Fruit fly (Drosophila melanogaster) whole organism, wandering third instar larva: Measurements from ENCODE around the gene Ir10a.

Experiments used
- CG32264 ChIP-seq: fragments of 200-800 bp; sonication (Bioruptor generic); optimal IDR thresholded peaks from 2 replicates; lab custom pipeline; 2016; ENCODE audit warnings: missing biosample characterization, missing genetic modification characterization
- CG9705 ChIP-seq: fragments of 200-800 bp; sonication (Bioruptor generic); optimal IDR thresholded peaks from 2 replicates; lab custom pipeline; 2018; ENCODE audit warnings: missing biosample characterization, mild to moderate bottlenecking, missing genetic modification characterization
- CrebA ChIP-seq: fragments of 200-800 bp; sonication (Bioruptor generic); optimal IDR thresholded peaks from 2 replicates; lab custom pipeline; 2016; ENCODE audit warnings: missing biosample characterization, mild to moderate bottlenecking, missing genetic modification characterization, borderline replicate concordance
- Dfd ChIP-seq: fragments of >200 bp; optimal IDR thresholded peaks from 2 replicates; lab custom pipeline; 2017; ENCODE audit warnings: missing biosample characterization, missing genetic modification characterization
- Dif ChIP-seq: fragments of 200-275, 200-300 bp; sonication (Bioruptor generic); optimal IDR thresholded peaks from 2 replicates; lab custom pipeline; 2018; ENCODE audit warnings: missing biosample characterization, missing genetic modification characterization; ENCODE audit not compliant: partially characterized antibody
- GATAd ChIP-seq: sonication (Bioruptor generic); optimal IDR thresholded peaks from 2 replicates; lab custom pipeline; 2016; ENCODE audit warnings: missing biosample characterization, missing genetic modification characterization
- HLH106 ChIP-seq: fragments of 200-800 bp; optimal IDR thresholded peaks from 3 replicates; lab custom pipeline; 2019; ENCODE audit warnings: missing biosample characterization, mild to moderate bottlenecking, missing genetic modification characterization, moderate library complexity
- Hr83 ChIP-seq: fragments of 200-300 bp; sonication (Bioruptor generic); optimal IDR thresholded peaks from 2 replicates; lab custom pipeline; 2016; ENCODE audit warnings: missing biosample characterization, mild to moderate bottlenecking, missing genetic modification characterization, moderate library complexity; ENCODE audit not compliant: poor library complexity, severe bottlenecking
- Jra ChIP-seq: sonication (Bioruptor generic); optimal IDR thresholded peaks from 2 replicates; lab custom pipeline; 2016; ENCODE audit warnings: missing biosample characterization, missing genetic modification characterization
- Mio ChIP-seq: sonication (Bioruptor generic); optimal IDR thresholded peaks from 2 replicates; lab custom pipeline; 2016; ENCODE audit warnings: missing biosample characterization, missing genetic modification characterization
- Myc ChIP-seq: fragments of >200 bp; optimal IDR thresholded peaks from 2 replicates; lab custom pipeline; 2017
- N ChIP-seq: fragments of >200 bp; optimal IDR thresholded peaks from 2 replicates; lab custom pipeline; 2018; ENCODE audit warnings: missing biosample characterization, missing external identifiers, missing genetic modification characterization
- OdsH ChIP-seq: fragments of 200-800 bp; sonication (Bioruptor generic); optimal IDR thresholded peaks from 2 replicates; lab custom pipeline; 2016; ENCODE audit warnings: missing biosample characterization, mild to moderate bottlenecking, missing genetic modification characterization
- Sp1 ChIP-seq: fragments of 200-800 bp; sonication (Bioruptor generic); optimal IDR thresholded peaks from 3 replicates; lab custom pipeline; 2019; ENCODE audit warnings: missing biosample characterization, mild to moderate bottlenecking, missing genetic modification characterization, moderate library complexity
- Vsx2 ChIP-seq: fragments of 200-300, 225-300 bp; sonication (Bioruptor generic); optimal IDR thresholded peaks from 2 replicates; lab custom pipeline; 2018; ENCODE audit warnings: missing biosample characterization, missing genetic modification characterization; ENCODE audit not compliant: partially characterized antibody
- br ChIP-seq: fragments of 200-800 bp; sonication (Bioruptor generic); optimal IDR thresholded peaks from 2 replicates; lab custom pipeline; 2016; ENCODE audit warnings: missing biosample characterization, missing genetic modification characterization
- brk ChIP-seq: fragments of 200-800 bp; sonication (Bioruptor generic); optimal IDR thresholded peaks from 2 replicates; lab custom pipeline; 2016; ENCODE audit warnings: missing biosample characterization, mild to moderate bottlenecking, missing genetic modification characterization
- dl ChIP-seq, 2 experiments: fragments of 175-275, 200-275 bp in 1 of 2; fragments of 200-275 bp in 1 of 2; sonication (Bioruptor generic); optimal IDR thresholded peaks; lab custom pipeline; 2018; ENCODE audit warnings: mild to moderate bottlenecking in 2 of 2, missing biosample characterization in 2 of 2, missing genetic modification characterization in 2 of 2, moderate library complexity in 2 of 2; ENCODE audit not compliant: partially characterized antibody in 2 of 2, insufficient read depth in 1 of 2
- dsf ChIP-seq: sonication (Bioruptor generic); optimal IDR thresholded peaks from 2 replicates; lab custom pipeline; 2016; ENCODE audit warnings: missing biosample characterization, missing genetic modification characterization, borderline replicate concordance
- ey ChIP-seq: fragments of 200-800 bp; sonication (Bioruptor generic); optimal IDR thresholded peaks from 2 replicates; lab custom pipeline; 2016; ENCODE audit warnings: missing biosample characterization, missing genetic modification characterization
- foxo ChIP-seq, 2 experiments: fragments of 200-800 bp; sonication (Bioruptor generic); optimal IDR thresholded peaks; 2 replicates in 1 of 2; 3 replicates in 1 of 2; lab custom pipeline; 2016 to 2017; ENCODE audit warnings: missing biosample characterization in 2 of 2, missing genetic modification characterization in 2 of 2
- fru ChIP-seq: fragments of 200-800 bp; sonication (Bioruptor generic); optimal IDR thresholded peaks from 3 replicates; lab custom pipeline; 2016; ENCODE audit warnings: missing biosample characterization, mild to moderate bottlenecking, missing genetic modification characterization
- h ChIP-seq: fragments of 200-800 bp; sonication (Bioruptor generic); optimal IDR thresholded peaks from 3 replicates; lab custom pipeline; 2016; ENCODE audit warnings: missing biosample characterization, mild to moderate bottlenecking, missing genetic modification characterization
- psq ChIP-seq: fragments of 200-800 bp; sonication (Bioruptor generic); optimal IDR thresholded peaks from 3 replicates; lab custom pipeline; 2017; ENCODE audit warnings: missing biosample characterization, mild to moderate bottlenecking, missing genetic modification characterization, moderate library complexity
- rgr ChIP-seq: fragments of 200-800 bp; sonication (Bioruptor generic); optimal IDR thresholded peaks from 3 replicates; lab custom pipeline; 2016; ENCODE audit warnings: missing biosample characterization, mild to moderate bottlenecking, missing genetic modification characterization
- sv ChIP-seq: fragments of 200-800 bp; sonication (Bioruptor generic); optimal IDR thresholded peaks from 3 replicates; lab custom pipeline; 2016; ENCODE audit warnings: missing biosample characterization, missing genetic modification characterization
- tai ChIP-seq: sonication (Bioruptor generic); optimal IDR thresholded peaks from 2 replicates; lab custom pipeline; 2016; ENCODE audit warnings: missing biosample characterization, missing genetic modification characterization
- usp ChIP-seq: fragments of >200 bp; optimal IDR thresholded peaks from 2 replicates; lab custom pipeline; 2017; ENCODE audit warnings: missing biosample characterization, missing genetic modification characterization
- woc ChIP-seq: sonication (Bioruptor generic); optimal IDR thresholded peaks from 2 replicates; lab custom pipeline; 2016; ENCODE audit warnings: missing biosample characterization, mild to moderate bottlenecking, missing genetic modification characterization

Gene Ir10a

dm6 chrX:11347809-11348208 lies 36.8 kb upstream of the Ir10a start, which contains the start of the genes GCS1 and CG11756:
Gene GCS1 (minus strand): TSS chrX:11348001.
Gene CG11756 (plus strand): TSS chrX:11348120.
- no peak for TF ChIP-seq Dif
- TF ChIP-seq psq: peak; percentile 2
- no peak for TF ChIP-seq woc (GFP tag; lab: Kevin White, UChicago)
- no peak for TF ChIP-seq CrebA (GFP tag; lab: Kevin White, UChicago)

- TF ChIP-seq foxo (GFP tag; optimal IDR thresholded peaks at IDR 0.05; lab: Kevin White, UChicago): no peak
- no peak for TF ChIP-seq rgr (GFP tag; lab: Kevin White, UChicago)
- TF ChIP-seq dsf: no peak
- no peak for TF ChIP-seq tai (GFP tag; lab: Kevin White, UChicago)
- TF ChIP-seq sv (GFP tag; lab: Kevin White, UChicago): no peak
- TF ChIP-seq Hr83 (GFP tag; lab: Kevin White, UChicago): no peak
- TF ChIP-seq GATAd (GFP tag; lab: Kevin White, UChicago): no peak
- no peak for TF ChIP-seq ey (GFP tag; lab: Kevin White, UChicago)
- no peak for TF ChIP-seq fru (GFP tag; lab: Kevin White, UChicago)
- TF ChIP-seq br (GFP tag; lab: Kevin White, UChicago): no peak
- TF ChIP-seq, all 38 proteins: peak for 0
Measured at dm6 chrX:11342771-11343170, 31.8 kb upstream of the Ir10a start.

DNA sequence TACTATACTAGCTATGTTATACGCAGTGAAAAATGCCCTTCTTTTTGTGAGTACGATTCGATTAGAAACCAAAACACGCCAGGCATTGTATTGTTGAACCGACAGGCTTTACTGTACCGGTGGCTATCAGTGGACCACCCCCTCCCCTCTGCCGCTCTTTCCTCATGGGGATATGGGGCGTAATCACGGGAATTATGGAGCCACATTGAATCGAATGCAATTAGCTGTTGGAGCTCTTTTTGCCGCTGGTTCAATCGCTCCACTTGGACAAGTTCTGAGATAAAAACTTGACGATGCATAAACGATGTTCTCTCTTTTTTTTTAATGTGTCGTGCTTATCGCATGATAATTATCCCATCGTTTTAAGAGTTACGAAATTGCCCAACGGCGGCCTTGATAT lies 31.2 kb upstream of the Ir10a start:
- TF ChIP-seq h (GFP tag; lab: Kevin White, UChicago): no peak
- TF ChIP-seq foxo (GFP tag; optimal IDR thresholded peaks at IDR 0.05; lab: Kevin White, UChicago): peak in 1 of 2 experiments; percentile 26
- no peak for TF ChIP-seq fru (GFP tag; lab: Kevin White, UChicago)
- TF ChIP-seq HLH106 (tag; lab: Kevin White, UChicago): peak; percentile 3
- TF ChIP-seq CrebA (GFP tag; lab: Kevin White, UChicago): no peak
- TF ChIP-seq dl (GFP tag; optimal IDR thresholded peaks at IDR 0.05; lab: Kevin White, UChicago; ENCODE audit: insufficient read depth in 1 of 2, partially characterized antibody in 2 of 2): no peak

DNA sequence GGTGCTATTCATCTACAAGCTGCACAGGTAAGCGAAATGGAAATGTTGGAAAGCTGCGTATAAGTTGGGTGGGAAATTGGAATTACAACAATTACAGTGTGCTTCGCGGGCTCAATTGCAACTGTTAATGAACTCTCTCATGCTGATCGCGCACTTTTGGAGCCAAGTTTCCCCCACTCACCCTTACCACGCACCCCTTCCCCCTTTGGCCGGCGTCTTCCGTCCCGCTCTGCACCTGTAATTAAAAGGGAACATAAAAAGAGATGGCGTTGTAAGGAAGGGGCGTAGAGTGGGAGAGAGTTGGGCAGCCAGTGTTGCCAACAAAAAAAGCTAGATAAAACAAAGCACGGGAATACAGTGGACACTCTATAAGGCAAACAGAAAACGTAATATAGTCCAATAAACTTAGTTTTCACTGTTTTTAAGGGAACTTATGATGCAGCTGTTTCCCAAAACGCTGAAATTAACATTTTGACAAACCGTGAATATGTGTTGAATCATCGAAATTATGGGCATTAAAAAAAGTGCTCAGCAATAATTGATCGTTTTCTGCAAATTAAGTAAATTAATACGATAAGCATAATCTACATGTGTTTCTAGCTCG lies 29.8 kb upstream of the Ir10a start:
- TF ChIP-seq foxo (GFP tag; optimal IDR thresholded peaks at IDR 0.05; lab: Kevin White, UChicago) (peak in 1 of 2 experiments; percentile 27), dl (GFP tag; optimal IDR thresholded peaks at IDR 0.05; lab: Kevin White, UChicago; ENCODE audit: insufficient read depth in 1 of 2, partially characterized antibody in 2 of 2) (no peak), N (GFP tag; lab: Kevin White, UChicago) (no peak), CG9705 (GFP tag; lab: Kevin White, UChicago) (no peak), woc (GFP tag; lab: Kevin White, UChicago) (peak; percentile 13), fru (GFP tag; lab: Kevin White, UChicago) (peak; percentile 1), Vsx2 (GFP tag; lab: Kevin White, UChicago) (no peak)

dm6 chrX:11339868-11340548 lies 29.0 kb upstream of the Ir10a start, which contains the start of the genes CG34348 and Kap3:
Gene CG34348 (plus strand): TSS chrX:11339873.
Gene Kap3 (minus strand): TSS chrX:11340084.
- TF ChIP-seq brk (GFP tag; lab: Kevin White, UChicago): no peak
- TF ChIP-seq woc (GFP tag; lab: Kevin White, UChicago): peak; percentile 29
- peak; percentile 15 for TF ChIP-seq h (GFP tag; lab: Kevin White, UChicago)
- TF ChIP-seq Dif: peak; percentile 9
- TF ChIP-seq usp (GFP tag; lab: Kevin White, UChicago): no peak
- peak; percentile 75 for TF ChIP-seq psq

DNA sequence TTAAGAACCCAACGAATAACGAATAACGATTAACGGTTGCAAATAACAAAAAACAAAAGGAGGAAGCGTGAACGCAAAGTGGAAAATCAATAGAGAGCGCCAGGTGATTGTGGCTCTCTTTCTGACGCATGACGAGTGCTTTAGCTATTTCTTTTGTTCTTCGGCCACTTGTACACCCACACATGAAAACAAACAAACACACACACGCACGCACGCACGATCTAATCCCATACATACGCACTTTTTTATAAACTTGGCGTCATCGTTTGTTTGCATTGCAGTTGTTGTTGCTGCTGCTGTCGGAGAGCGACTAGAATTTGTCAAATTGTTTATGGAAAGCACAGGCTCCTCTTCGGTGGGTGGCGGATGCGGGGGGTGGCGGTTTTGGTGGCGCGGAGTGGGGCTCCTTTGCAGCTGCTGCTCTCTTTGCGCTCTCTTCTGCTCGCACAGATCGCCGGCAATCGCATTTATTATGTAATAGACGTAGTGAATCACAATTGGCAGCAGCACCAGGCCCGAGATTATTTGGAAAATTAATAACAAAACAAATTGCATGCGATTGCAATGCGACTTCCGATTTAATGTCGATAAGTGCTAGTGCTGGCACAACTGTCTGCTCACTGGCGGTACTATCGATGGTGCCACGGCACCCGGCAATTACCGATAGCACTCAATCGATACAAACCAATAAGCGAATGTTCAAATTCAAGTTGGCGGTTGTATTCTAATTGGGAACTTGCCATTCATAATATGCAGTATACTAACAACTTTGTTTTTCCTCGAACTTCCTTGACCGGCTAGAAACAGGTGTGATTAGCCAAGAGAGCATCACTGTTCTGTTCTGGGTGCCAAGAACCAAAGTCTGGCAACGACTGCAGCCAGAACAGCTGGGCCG lies 28.2 kb upstream of the Ir10a start:
- peak; percentile 74 for TF ChIP-seq woc (GFP tag; lab: Kevin White, UChicago)
- peak; percentile 53 for TF ChIP-seq HLH106 (tag; lab: Kevin White, UChicago)
- no peak for TF ChIP-seq Mio (GFP tag; lab: Kevin White, UChicago)
- TF ChIP-seq GATAd (GFP tag; lab: Kevin White, UChicago): peak; percentile 20
- TF ChIP-seq Dfd (GFP tag; lab: Kevin White, UChicago): no peak
- peak; percentile 78 for TF ChIP-seq h (GFP tag; lab: Kevin White, UChicago)
- TF ChIP-seq psq: peak; percentile 95
- peak; percentile 20 for TF ChIP-seq br (GFP tag; lab: Kevin White, UChicago)
- TF ChIP-seq N (GFP tag; lab: Kevin White, UChicago): no peak
- no peak for TF ChIP-seq Vsx2 (GFP tag; lab: Kevin White, UChicago)
- TF ChIP-seq dl (GFP tag; optimal IDR thresholded peaks at IDR 0.05; lab: Kevin White, UChicago; ENCODE audit: insufficient read depth in 1 of 2, partially characterized antibody in 2 of 2): no peak
- peak; percentile 22 for TF ChIP-seq Hr83 (GFP tag; lab: Kevin White, UChicago)
- TF ChIP-seq Sp1 (GFP tag; lab: Kevin White, UChicago): peak; percentile 3
- TF ChIP-seq rgr (GFP tag; lab: Kevin White, UChicago): peak; percentile 52
- TF ChIP-seq Jra (GFP tag; lab: Kevin White, UChicago): peak; percentile 52
- TF ChIP-seq Myc (lab: Kevin White, UChicago): peak; percentile 91
- peak; percentile 50 for TF ChIP-seq ey (GFP tag; lab: Kevin White, UChicago)
- no peak for TF ChIP-seq dsf
- TF ChIP-seq OdsH (GFP tag; lab: Kevin White, UChicago): peak; percentile 9
- TF ChIP-seq foxo (GFP tag; optimal IDR thresholded peaks at IDR 0.05; lab: Kevin White, UChicago): peak in 1 of 2 experiments; percentile 65
- TF ChIP-seq CG32264 (GFP tag; lab: Kevin White, UChicago): no peak
- peak; percentile 38 for TF ChIP-seq fru (GFP tag; lab: Kevin White, UChicago)
